Fruit fly (Drosophila melanogaster) whole organism, embryonic: Measurements from ENCODE around the gene MESR6.

Experiments
- Aef1 ChIP-seq: fragments of 200-800 bp; sonication (Bioruptor generic); IDR thresholded peaks from 3 replicates; pipeline ENCODE4 v1.3.6; 2022; ENCODE audit warnings: missing biosample characterization, missing genetic modification characterization
- Atf6 ChIP-seq: fragments of 200-800 bp; sonication (Bioruptor generic); IDR thresholded peaks from 2 replicates; pipeline ENCODE4 v1.3.6; 2022; ENCODE audit warnings: missing biosample characterization, missing genetic modification characterization
- CG10462 ChIP-seq: fragments of 200-800 bp; sonication (Bioruptor generic); optimal IDR thresholded peaks from 2 replicates; lab custom pipeline; 2016; ENCODE audit warnings: missing biosample characterization, missing genetic modification characterization
- CG13775 ChIP-seq: fragments of 200-800 bp; sonication (Bioruptor generic); optimal IDR thresholded peaks from 3 replicates; lab custom pipeline; 2017; ENCODE audit warnings: missing biosample characterization, mild to moderate bottlenecking, missing genetic modification characterization
- CG1529 ChIP-seq: fragments of 200-800 bp; sonication (Bioruptor generic); optimal IDR thresholded peaks from 3 replicates; lab custom pipeline; 2018; ENCODE audit warnings: missing biosample characterization, missing genetic modification characterization
- CG3847 ChIP-seq: fragments of 200-800 bp; sonication (Bioruptor generic); IDR thresholded peaks from 2 replicates; pipeline ENCODE4 v1.3.6; 2022; ENCODE audit warnings: missing biosample characterization, missing genetic modification characterization
- CG6654 ChIP-seq: fragments of 200-800 bp; sonication (Bioruptor generic); optimal IDR thresholded peaks from 2 replicates; lab custom pipeline; 2017; ENCODE audit warnings: missing biosample characterization, mild to moderate bottlenecking, missing genetic modification characterization
- Doc2 ChIP-seq: fragments of 200-800 bp; sonication (Bioruptor generic); IDR thresholded peaks from 2 replicates; pipeline ENCODE4 v1.3.6; 2022; ENCODE audit warnings: missing biosample characterization, missing genetic modification characterization
- HLH54F ChIP-seq: fragments of 200-800 bp; sonication (Bioruptor generic); optimal IDR thresholded peaks from 3 replicates; lab custom pipeline; 2016; ENCODE audit warnings: missing biosample characterization, missing genetic modification characterization
- amos ChIP-seq: fragments of 200-800 bp; sonication (Bioruptor generic); IDR thresholded peaks from 2 replicates; pipeline ENCODE4 v1.3.6; 2022; ENCODE audit warnings: missing biosample characterization, missing genetic modification characterization; ENCODE audit not compliant: partially characterized antibody
- gcm2 ChIP-seq: fragments of 200-800 bp; sonication (Bioruptor generic); optimal IDR thresholded peaks from 2 replicates; lab custom pipeline; 2016; ENCODE audit warnings: missing biosample characterization, missing genetic modification characterization

DNA sequence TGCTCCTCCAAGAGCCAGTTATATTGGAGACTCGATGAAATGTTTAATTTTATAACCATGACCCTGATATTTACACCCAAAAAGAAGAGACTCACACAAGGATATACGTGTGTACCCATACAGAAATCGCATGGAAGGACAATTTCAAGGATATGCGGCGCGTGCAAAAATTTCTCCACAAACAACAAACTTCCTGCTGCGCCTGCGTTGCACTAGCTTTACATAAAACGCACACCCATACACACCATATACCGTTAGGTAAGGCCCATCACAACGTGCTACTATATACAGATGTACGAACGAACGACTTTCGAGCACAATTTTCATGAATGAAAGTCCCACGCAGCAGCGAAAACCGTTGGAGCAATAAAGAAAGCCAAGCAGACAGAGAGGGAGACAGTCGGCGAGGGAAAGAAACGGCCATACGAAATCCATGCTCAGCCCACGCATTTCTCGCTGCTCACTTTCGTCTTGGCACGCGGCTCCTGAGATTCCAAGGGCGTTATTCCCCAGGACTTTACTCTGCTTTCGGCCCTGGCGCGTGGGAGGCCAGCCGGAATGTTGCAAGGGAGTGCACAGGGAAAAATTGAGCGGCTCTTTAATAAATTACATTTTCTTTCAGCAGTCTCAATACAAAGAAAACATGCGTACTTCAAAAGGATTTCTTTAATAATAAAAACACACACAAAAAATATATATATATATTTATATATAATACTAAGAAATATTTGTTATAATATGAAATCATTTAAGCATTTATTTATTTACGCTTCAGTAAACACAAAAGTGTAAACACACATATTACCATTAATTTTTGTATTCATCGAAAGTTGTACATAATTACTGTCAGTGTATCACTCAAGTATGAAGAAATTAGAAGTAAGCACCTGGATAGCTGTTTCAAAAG is 4.8 kb upstream of the MESR6 start:
- TF ChIP-seq gcm2 (GFP tag; lab: Kevin White, UChicago): no peak
- no peak for TF ChIP-seq Aef1 (GFP tag; lab: Robert Waterston, UW)
- no peak for TF ChIP-seq CG3847
- TF ChIP-seq CG13775 (GFP tag; lab: Kevin White, UChicago): peak; percentile 44
- no peak for TF ChIP-seq Doc2 (GFP tag; lab: Robert Waterston, UW)
- no peak for TF ChIP-seq CG10462
- no peak for TF ChIP-seq CG1529
- no peak for TF ChIP-seq CG6654 (GFP tag; lab: Kevin White, UChicago)
- 0 out of 2 replicates have a peak, but pooled peaks have one; percentile 12 for TF ChIP-seq amos (GFP tag; lab: Robert Waterston, UW)
- TF ChIP-seq Atf6 (GFP tag; lab: Robert Waterston, UW): 0 out of 2 replicates have a peak, but pooled peaks have one; percentile 29
- TF ChIP-seq HLH54F (GFP tag; lab: Kevin White, UChicago): no peak
